Worm (Caenorhabditis elegans): ENCODE results near the gene lfi-1.
A peak's percentile ranks its signal among the peaks of the same experiment; 100 is the strongest.

Gene lfi-1

DNA sequence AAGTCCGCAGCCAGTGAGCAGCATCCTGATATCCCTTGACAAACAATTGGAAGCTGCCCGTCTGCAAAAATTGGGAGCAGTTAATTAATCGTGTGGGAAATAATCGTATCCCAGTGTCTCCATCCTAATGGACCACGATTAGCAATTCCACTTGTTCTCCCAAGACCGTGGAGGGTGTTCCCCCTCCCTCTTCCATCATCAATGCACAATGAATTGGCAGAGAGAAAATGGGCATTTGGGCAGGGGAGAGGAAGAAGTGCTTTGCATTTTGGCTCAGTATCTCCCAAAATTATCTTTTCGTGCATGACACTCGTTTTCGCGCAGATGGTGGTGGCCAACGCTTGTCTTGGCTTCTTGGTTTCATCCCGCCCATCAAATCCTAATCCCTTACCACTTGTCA lies 1.5 kb downstream of the lfi-1 start:
- 0 out of 2 replicates have a peak, but pooled peaks have one; percentile 5 for TF ChIP-seq flt-1 (GFP tag; IDR thresholded peaks at IDR 0.05)
- TF ChIP-seq ztf-23 (GFP tag; IDR thresholded peaks at IDR 0.05) = no peak

DNA sequence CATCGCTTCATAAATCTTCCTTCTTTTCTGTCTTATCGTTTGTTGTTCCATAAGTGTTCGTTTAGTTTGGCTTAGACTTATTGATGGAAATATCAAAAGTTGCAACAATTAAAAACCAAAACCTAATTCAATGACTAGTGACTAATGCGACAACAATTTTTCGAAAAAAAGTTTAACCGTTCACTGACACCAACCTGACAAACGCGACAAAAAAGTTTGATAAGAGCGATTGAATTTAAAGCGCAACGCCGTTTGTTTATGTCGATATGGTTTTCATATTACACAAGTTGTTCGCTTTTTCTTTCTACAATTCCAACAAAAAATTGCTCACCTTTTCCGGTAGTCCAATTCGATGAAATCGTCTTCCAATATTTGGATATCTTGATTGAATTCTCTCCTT lies 2.4 kb downstream of the lfi-1 start:
- no peak for TF ChIP-seq tab-1 (GFP tag; IDR thresholded peaks at IDR 0.05)
- TF ChIP-seq ref-1 (GFP tag; conservative IDR thresholded peaks at IDR 0.05) = no peak
- no peak for TF ChIP-seq med-1 (GFP tag; optimal IDR thresholded peaks at IDR 0.05; ENCODE audit: insufficient read depth)

- TF ChIP-seq cog-1 (tag; optimal IDR thresholded peaks at IDR 0.05) (no peak), med-1 (GFP tag; optimal IDR thresholded peaks at IDR 0.05; ENCODE audit: insufficient read depth) (no peak), ref-1 (GFP tag; conservative IDR thresholded peaks at IDR 0.05) (no peak), T22C8.4 (GFP tag; IDR thresholded peaks at IDR 0.05) (no peak), ztf-29 (GFP tag; IDR thresholded peaks at IDR 0.05) (no peak), ztf-23 (GFP tag; IDR thresholded peaks at IDR 0.05) (no peak)
Observed at ce11 chrX:4981059-4981458, 4.4 kb downstream of the lfi-1 start.

DNA sequence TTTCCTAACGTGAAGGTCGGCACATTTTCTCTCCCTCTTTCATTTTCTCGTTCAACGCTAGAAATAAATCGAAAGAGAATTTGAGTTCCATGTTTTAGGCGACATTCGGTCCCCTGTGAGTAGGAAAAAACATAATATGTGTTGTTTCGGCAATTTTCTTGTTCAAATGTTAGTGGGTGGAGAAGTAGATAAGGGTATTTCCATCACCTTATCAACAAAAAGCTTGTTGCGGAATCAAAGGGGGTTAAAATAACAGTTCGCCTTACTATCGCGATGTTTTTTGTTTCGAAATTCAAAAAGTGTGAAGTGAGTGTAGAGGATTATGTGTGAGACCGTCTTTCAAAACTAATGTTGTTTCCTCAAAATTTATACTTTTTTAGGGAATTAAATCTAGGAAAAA lies 4.9 kb downstream of the lfi-1 start:
- no peak for TF ChIP-seq ztf-29 (GFP tag; IDR thresholded peaks at IDR 0.05)
- TF ChIP-seq klf-2 (GFP tag; conservative IDR thresholded peaks at IDR 0.05) = no peak
- TF ChIP-seq T22C8.4 (GFP tag; IDR thresholded peaks at IDR 0.05) = no peak
- TF ChIP-seq flt-1 (GFP tag; IDR thresholded peaks at IDR 0.05) = no peak
- no peak for TF ChIP-seq cog-1 (tag; optimal IDR thresholded peaks at IDR 0.05)
- TF ChIP-seq ref-1 (GFP tag; conservative IDR thresholded peaks at IDR 0.05) = no peak
- no peak for TF ChIP-seq tab-1 (GFP tag; IDR thresholded peaks at IDR 0.05)
- TF ChIP-seq med-1 (GFP tag; optimal IDR thresholded peaks at IDR 0.05; ENCODE audit: insufficient read depth) = no peak

ce11 chrX:4982009-4982625 lies 5.5 kb downstream of the lfi-1 start:
- TF ChIP-seq flt-1 (GFP tag; IDR thresholded peaks at IDR 0.05) = peak; percentile 32; the same call in 1 of the 2 replicates
- TF ChIP-seq ref-1 (GFP tag; conservative IDR thresholded peaks at IDR 0.05) = no peak

ce11 chrX:4986354-4986753 lies 9.7 kb downstream of the lfi-1 start:
- TF ChIP-seq med-1 (GFP tag; optimal IDR thresholded peaks at IDR 0.05; ENCODE audit: insufficient read depth) = no peak
- TF ChIP-seq ztf-23 (GFP tag; IDR thresholded peaks at IDR 0.05) = no peak
- TF ChIP-seq T22C8.4 (GFP tag; IDR thresholded peaks at IDR 0.05) = no peak
- no peak for TF ChIP-seq cog-1 (tag; optimal IDR thresholded peaks at IDR 0.05)
- no peak for TF ChIP-seq ref-1 (GFP tag; conservative IDR thresholded peaks at IDR 0.05)
- no peak for TF ChIP-seq flt-1 (GFP tag; IDR thresholded peaks at IDR 0.05)
- TF ChIP-seq ztf-29 (GFP tag; IDR thresholded peaks at IDR 0.05) = no peak
- TF ChIP-seq klf-2 (GFP tag; conservative IDR thresholded peaks at IDR 0.05) = no peak
- no peak for TF ChIP-seq tab-1 (GFP tag; IDR thresholded peaks at IDR 0.05)

DNA sequence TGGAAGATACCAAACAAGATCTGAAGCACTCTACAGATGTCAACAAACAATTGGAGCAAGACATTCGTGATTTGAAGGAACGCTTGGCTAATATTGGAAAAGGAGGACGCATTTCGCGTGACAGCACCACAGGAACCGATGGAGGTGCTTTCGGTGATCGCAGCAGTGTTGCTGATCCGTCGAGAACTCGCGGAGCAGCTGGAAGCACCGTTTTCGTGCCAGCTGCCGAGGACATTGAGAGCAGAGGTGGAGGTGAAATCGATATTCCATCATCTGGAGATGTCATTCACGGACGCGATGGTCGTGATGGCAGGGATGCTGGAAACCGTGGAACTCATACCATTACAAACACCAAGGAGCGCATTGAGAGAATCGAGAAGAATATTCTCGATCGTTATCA lies 11.0 kb downstream of the lfi-1 start:
- TF ChIP-seq klf-2 (GFP tag; conservative IDR thresholded peaks at IDR 0.05) = no peak
- TF ChIP-seq med-1 (GFP tag; optimal IDR thresholded peaks at IDR 0.05; ENCODE audit: insufficient read depth) = no peak
- no peak for TF ChIP-seq flt-1 (GFP tag; IDR thresholded peaks at IDR 0.05)
- TF ChIP-seq tab-1 (GFP tag; IDR thresholded peaks at IDR 0.05) = no peak
- TF ChIP-seq ztf-29 (GFP tag; IDR thresholded peaks at IDR 0.05) = no peak
- TF ChIP-seq cog-1 (tag; optimal IDR thresholded peaks at IDR 0.05) = no peak
- TF ChIP-seq ztf-23 (GFP tag; IDR thresholded peaks at IDR 0.05) = no peak
- no peak for TF ChIP-seq ref-1 (GFP tag; conservative IDR thresholded peaks at IDR 0.05)
- TF ChIP-seq T22C8.4 (GFP tag; IDR thresholded peaks at IDR 0.05) = no peak

DNA sequence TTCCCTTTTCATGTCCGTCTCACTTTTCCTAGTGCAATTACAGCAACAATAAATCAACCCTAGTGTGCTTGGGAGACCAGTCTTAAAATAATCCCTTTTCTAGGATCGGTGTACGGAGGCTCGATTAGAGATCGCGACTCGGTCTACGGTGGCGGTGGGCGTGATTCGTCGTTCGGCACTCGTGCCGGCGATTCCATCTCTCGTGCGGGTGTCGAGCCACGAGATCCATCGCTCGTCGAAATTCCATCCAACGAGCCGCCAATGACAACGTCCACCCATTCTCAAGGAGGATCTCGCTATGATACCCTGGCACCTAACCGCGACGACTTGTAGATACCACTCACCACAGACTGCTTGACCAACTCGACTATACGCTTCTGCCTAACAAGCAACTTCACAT lies 15.9 kb downstream of the lfi-1 start:
- TF ChIP-seq ztf-29 (GFP tag; IDR thresholded peaks at IDR 0.05) = no peak
- no peak for TF ChIP-seq ztf-23 (GFP tag; IDR thresholded peaks at IDR 0.05)
- no peak for TF ChIP-seq tab-1 (GFP tag; IDR thresholded peaks at IDR 0.05)
- no peak for TF ChIP-seq flt-1 (GFP tag; IDR thresholded peaks at IDR 0.05)
- TF ChIP-seq T22C8.4 (GFP tag; IDR thresholded peaks at IDR 0.05) = no peak
- TF ChIP-seq klf-2 (GFP tag; conservative IDR thresholded peaks at IDR 0.05) = no peak
- no peak for TF ChIP-seq cog-1 (tag; optimal IDR thresholded peaks at IDR 0.05)
- no peak for TF ChIP-seq ref-1 (GFP tag; conservative IDR thresholded peaks at IDR 0.05)
- TF ChIP-seq med-1 (GFP tag; optimal IDR thresholded peaks at IDR 0.05; ENCODE audit: insufficient read depth) = no peak

- TF ChIP-seq T22C8.4 (GFP tag; IDR thresholded peaks at IDR 0.05) (no peak), ztf-23 (GFP tag; IDR thresholded peaks at IDR 0.05) (0 out of 2 replicates have a peak, but pooled peaks have one; percentile 44), klf-2 (GFP tag; conservative IDR thresholded peaks at IDR 0.05) (no peak), ref-1 (GFP tag; conservative IDR thresholded peaks at IDR 0.05) (no peak)
Observed at ce11 chrX:4997548-4998087, 21.0 kb downstream of the lfi-1 start, which contains the start of gene ZC8.6. ZC8.6 (minus strand) TSS chrX:4997598.

DNA sequence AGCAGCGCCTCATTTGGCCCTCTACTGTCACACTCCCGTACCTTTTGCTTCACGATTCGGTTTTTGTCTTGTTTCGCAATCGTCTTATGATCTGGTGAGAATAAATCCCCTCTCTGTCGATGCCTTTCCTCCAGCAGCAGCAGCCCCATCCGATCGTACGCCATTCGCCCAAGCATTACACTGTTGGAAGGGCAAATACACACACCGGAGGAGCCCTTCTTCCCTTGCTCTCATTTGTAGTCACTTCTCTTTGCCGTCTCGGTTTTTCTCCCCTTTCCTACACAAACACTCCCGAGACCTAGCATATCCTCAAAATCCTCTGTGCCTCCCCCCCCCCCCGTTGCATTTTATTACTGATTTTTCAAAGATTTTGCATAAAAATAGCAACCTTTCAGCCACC lies 22.2 kb downstream of the lfi-1 start, which contains the start of gene set-30:
Gene set-30, plus strand, starts transcription at position 396 of the 400 bp plus-strand sequence.
- no peak for TF ChIP-seq med-1 (GFP tag; optimal IDR thresholded peaks at IDR 0.05; ENCODE audit: insufficient read depth)
- no peak for TF ChIP-seq ztf-29 (GFP tag; IDR thresholded peaks at IDR 0.05)
- TF ChIP-seq ztf-23 (GFP tag; IDR thresholded peaks at IDR 0.05) = 0 out of 2 replicates have a peak, but pooled peaks have one; percentile 28
- TF ChIP-seq klf-2 (GFP tag; conservative IDR thresholded peaks at IDR 0.05) = no peak
- 0 out of 2 replicates have a peak, but pooled peaks have one; percentile 11 for TF ChIP-seq tab-1 (GFP tag; IDR thresholded peaks at IDR 0.05)

DNA sequence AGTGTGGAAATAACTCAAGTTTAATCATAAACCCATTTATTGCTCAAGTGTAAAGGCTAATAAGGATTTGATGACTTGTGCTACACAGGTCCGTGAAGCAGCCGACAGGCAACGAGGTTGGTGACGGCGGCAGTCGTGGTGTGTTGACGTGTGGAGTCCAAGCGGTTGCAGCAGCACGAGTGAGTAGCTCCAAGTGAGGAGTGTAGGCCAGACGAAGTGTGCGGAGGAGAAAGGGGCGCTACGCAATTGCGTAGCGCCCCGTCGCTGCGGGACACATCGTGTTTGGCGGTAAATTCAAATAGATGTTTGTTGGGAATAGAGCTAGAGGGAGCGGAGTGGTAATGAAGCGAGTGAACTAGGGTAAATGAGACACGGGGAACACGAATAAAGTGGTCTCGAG lies 27.7 kb downstream of the lfi-1 start:
- TF ChIP-seq ztf-23 (GFP tag; IDR thresholded peaks at IDR 0.05) = peak; percentile 99

Data from whole organism, midembryonic.